Worm (Caenorhabditis elegans): ENCODE results near the gene smf-2.

Gene smf-2

ce11 chrX:6718595-6718994 is at the start of gene smf-2:
Gene smf-2, minus strand, starts transcription at chrX:6718695.
- TF ChIP-seq ama-1 (optimal IDR thresholded peaks at IDR 0.05) = no peak
- TF ChIP-seq nhr-11 (tag; optimal IDR thresholded peaks at IDR 0.05) = no peak
- TF ChIP-seq dmd-4 (tag; optimal IDR thresholded peaks at IDR 0.05) = no peak

DNA sequence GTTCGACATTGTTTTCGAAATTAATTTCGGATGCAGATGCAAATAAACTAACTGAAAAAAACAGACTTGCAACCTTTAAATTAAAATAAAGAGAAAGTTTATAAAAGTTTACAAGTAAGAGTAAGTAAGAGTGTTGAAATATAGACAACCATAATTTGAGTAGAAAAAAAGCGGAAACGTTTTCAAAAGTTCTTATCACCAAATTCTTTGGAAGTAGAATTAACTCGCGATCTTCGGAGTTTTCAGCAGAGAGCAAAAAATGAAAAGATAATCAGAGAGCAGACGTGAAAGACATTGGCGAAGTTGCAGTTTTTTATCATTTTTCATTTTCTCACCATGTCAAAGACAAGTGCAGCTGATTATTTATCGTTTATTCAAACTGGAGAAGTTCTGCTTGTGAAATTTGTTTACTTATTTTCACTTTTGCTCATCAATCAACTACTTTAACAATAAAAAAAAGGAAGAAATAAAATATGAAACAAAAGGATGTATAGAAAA is 43.2 kb upstream of the smf-2 start, which contains the start of gene abts-4:
Gene abts-4, minus strand, starts transcription at position 51 of the 498 bp plus-strand sequence.
- peak; percentile 44 for TF ChIP-seq sma-9 (GFP tag; optimal IDR thresholded peaks at IDR 0.05)
- TF ChIP-seq sma-9 (tag; optimal IDR thresholded peaks at IDR 0.05) = no peak
- no peak for TF ChIP-seq F13H6.1 (tag; optimal IDR thresholded peaks at IDR 0.05)
- TF ChIP-seq ztf-11 (tag; optimal IDR thresholded peaks at IDR 0.05) = no peak
- TF ChIP-seq skn-1 (tag; optimal IDR thresholded peaks at IDR 0.05) = no peak
- TF ChIP-seq ceh-16 (tag; optimal IDR thresholded peaks at IDR 0.05) = no peak
- TF ChIP-seq ztf-1 (GFP tag; conservative IDR thresholded peaks at IDR 0.05) = no peak
- no peak for TF ChIP-seq dmd-4 (tag; optimal IDR thresholded peaks at IDR 0.05)
- peak; percentile 39 for TF ChIP-seq fos-1 (tag; optimal IDR thresholded peaks at IDR 0.05)
- TF ChIP-seq nhr-129 (tag; optimal IDR thresholded peaks at IDR 0.05) = no peak
- TF ChIP-seq mab-5 (tag; optimal IDR thresholded peaks at IDR 0.05) = no peak
- TF ChIP-seq egl-27 (tag; optimal IDR thresholded peaks at IDR 0.05) = no peak
- TF ChIP-seq R02D3.7 (tag; optimal IDR thresholded peaks at IDR 0.05) = no peak

DNA sequence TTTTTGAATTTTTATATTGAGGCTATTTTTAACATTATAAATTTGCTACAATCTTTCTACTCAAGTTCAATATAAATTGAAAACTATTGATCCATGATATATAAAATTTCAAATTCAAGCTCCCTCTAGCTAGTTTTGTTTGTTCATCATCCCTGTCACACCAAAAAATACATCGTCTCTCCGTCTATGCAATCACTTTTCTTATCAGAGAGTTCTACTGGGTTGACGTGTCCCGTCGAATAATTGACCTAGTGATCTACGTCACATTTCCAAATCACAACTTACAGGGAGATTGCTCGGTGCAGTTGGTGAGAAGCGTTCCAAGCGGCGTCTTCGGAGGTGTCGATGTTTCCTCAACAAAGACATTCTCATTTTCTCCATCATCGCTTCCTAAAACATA is 42.7 kb upstream of the smf-2 start:
- TF ChIP-seq sma-3 (GFP tag; optimal IDR thresholded peaks at IDR 0.05) = no peak
- TF ChIP-seq sma-9 (GFP tag; optimal IDR thresholded peaks at IDR 0.05) = peak; percentile 27
- no peak for TF ChIP-seq sma-9 (tag; optimal IDR thresholded peaks at IDR 0.05)
- no peak for TF ChIP-seq Y55F3AM.14 (GFP tag; optimal IDR thresholded peaks at IDR 0.05)
- peak; percentile 61 for TF ChIP-seq fos-1 (tag; optimal IDR thresholded peaks at IDR 0.05)
- TF ChIP-seq gmeb-1 (tag; optimal IDR thresholded peaks at IDR 0.05) = no peak
- TF ChIP-seq elt-1 (tag; optimal IDR thresholded peaks at IDR 0.05) = no peak
- no peak for TF ChIP-seq peb-1 (tag; optimal IDR thresholded peaks at IDR 0.05)
- TF ChIP-seq lin-39 (tag; optimal IDR thresholded peaks at IDR 0.05) = no peak
- peak; percentile 57 for TF ChIP-seq crh-2 (tag; optimal IDR thresholded peaks at IDR 0.05)
- no peak for TF ChIP-seq blmp-1 (tag; optimal IDR thresholded peaks at IDR 0.05; ENCODE audit: insufficient read depth)
- no peak for TF ChIP-seq lin-13 (GFP tag; optimal IDR thresholded peaks at IDR 0.05)

DNA sequence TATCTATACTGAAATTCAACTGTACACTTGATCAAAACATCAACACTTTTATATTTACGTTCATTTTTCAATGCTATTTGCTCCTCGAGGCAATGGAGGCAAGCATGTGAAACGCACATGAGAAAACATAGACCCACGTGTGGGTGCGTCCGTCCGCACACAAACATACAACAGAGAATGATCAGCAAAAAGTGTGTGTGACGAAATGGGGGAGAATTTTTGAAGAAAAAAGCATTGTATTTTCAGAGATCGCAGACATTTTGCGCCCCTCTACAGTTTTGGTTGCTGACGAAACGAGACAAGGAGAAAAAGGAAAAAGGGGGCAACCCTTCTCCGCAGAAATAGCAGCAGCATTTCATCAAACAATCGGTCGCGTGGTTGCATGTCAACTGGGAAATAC is 31.6 kb upstream of the smf-2 start:
- TF ChIP-seq nhr-77 (tag; optimal IDR thresholded peaks at IDR 0.05) (peak; percentile 13), alr-1 (tag; optimal IDR thresholded peaks at IDR 0.05) (peak; percentile 51), ztf-4 (tag; optimal IDR thresholded peaks at IDR 0.05) (peak; percentile 24), snpc-4 (tag; optimal IDR thresholded peaks at IDR 0.05) (peak; percentile 61), lin-13 (GFP tag; optimal IDR thresholded peaks at IDR 0.05) (peak; percentile 33), nhr-25 (tag; optimal IDR thresholded peaks at IDR 0.05) (peak; percentile 96), nhr-129 (tag; optimal IDR thresholded peaks at IDR 0.05) (peak; percentile 96), elt-3 (tag; optimal IDR thresholded peaks at IDR 0.05) (no peak), ama-1 (optimal IDR thresholded peaks at IDR 0.05) (no peak), mab-5 (tag; optimal IDR thresholded peaks at IDR 0.05) (no peak), unc-55 (GFP tag; optimal IDR thresholded peaks at IDR 0.05) (peak; percentile 61), unc-39 (tag; optimal IDR thresholded peaks at IDR 0.05) (no peak), ceh-16 (tag; optimal IDR thresholded peaks at IDR 0.05) (peak; percentile 54), egl-27 (tag; optimal IDR thresholded peaks at IDR 0.05) (peak; percentile 95), sma-9 (GFP tag; optimal IDR thresholded peaks at IDR 0.05) (peak; percentile 100), sma-9 (tag; optimal IDR thresholded peaks at IDR 0.05) (no peak), dmd-4 (tag; optimal IDR thresholded peaks at IDR 0.05) (no peak), C34F6.9 (tag; optimal IDR thresholded peaks at IDR 0.05) (peak; percentile 71), Y55F3AM.14 (GFP tag; optimal IDR thresholded peaks at IDR 0.05) (peak; percentile 84), F13H6.1 (tag; optimal IDR thresholded peaks at IDR 0.05) (peak; percentile 98), nhr-10 (tag; optimal IDR thresholded peaks at IDR 0.05) (peak; percentile 73), nhr-21 (tag; optimal IDR thresholded peaks at IDR 0.05) (peak; percentile 94), fos-1 (tag; optimal IDR thresholded peaks at IDR 0.05) (peak; percentile 85), nhr-11 (tag; optimal IDR thresholded peaks at IDR 0.05) (no peak), mdl-1 (tag; optimal IDR thresholded peaks at IDR 0.05) (peak; percentile 100), gmeb-1 (tag; optimal IDR thresholded peaks at IDR 0.05) (peak; percentile 74), sem-4 (tag; optimal IDR thresholded peaks at IDR 0.05) (peak; percentile 75), nhr-23 (tag; optimal IDR thresholded peaks at IDR 0.05) (no peak), sma-3 (GFP tag; optimal IDR thresholded peaks at IDR 0.05) (peak; percentile 94), nhr-6 (tag; optimal IDR thresholded peaks at IDR 0.05) (peak; percentile 72), lsy-2 (tag; optimal IDR thresholded peaks at IDR 0.05) (peak in 1 of 2 experiments; percentile 79), lin-39 (tag; optimal IDR thresholded peaks at IDR 0.05) (no peak), zag-1 (tag; optimal IDR thresholded peaks at IDR 0.05) (no peak), ceh-82 (tag; optimal IDR thresholded peaks at IDR 0.05) (no peak), blmp-1 (tag; optimal IDR thresholded peaks at IDR 0.05; ENCODE audit: insufficient read depth) (peak; percentile 79), unc-62 (GFP tag; optimal IDR thresholded peaks at IDR 0.05) (no peak), crh-2 (tag; optimal IDR thresholded peaks at IDR 0.05) (peak; percentile 83)

Measured in whole organism, L2 larva.